Fruit fly (Drosophila melanogaster): Measurements from ENCODE around the gene RhoGAPp190.

Gene RhoGAPp190

DNA sequence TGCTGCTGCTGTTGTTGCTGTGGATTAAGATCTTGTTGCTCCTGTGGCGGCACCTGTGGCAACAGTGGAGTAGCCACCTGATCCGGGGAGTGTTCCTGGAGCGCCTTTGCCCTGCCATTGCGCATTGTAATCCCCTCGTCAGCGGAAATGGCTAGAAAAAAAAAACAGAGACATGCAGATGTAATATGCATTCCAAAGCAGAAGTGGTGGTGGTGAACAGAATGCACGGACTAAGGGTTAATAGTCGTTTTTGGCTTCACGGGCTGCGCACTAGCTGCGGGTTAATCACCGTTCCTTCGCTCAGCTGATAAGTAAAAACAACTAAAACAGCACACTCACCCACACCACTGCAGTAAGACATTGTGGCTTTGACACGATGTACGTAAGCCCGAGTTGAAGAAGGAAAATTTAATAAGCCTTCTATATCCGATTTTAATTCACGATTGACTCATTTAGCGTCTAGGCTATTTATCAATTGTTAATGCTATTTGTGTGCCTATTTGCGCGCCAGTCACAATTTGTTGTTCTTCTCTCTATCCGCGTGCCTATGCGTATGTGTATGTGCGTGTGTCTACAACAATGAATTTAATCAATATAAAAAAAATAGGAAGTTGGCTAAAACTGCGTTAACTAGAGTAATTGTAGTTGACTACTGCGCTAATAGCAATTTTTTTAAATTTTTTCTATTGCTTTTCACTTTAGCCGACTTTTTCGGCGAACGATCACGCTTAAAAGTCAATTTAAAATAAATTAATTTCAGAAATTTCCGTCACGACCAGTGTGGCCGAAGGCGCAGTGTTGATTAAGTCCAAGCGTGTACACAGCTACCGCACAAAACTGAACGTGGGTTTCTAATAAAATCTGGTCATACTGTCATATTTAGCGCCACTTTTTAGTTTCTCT is 25.0 kb downstream of the RhoGAPp190 start, which contains the start of gene stas:
Gene stas (minus strand): TSS at position 806 of the 903 bp plus-strand sequence.
- peak; percentile 56 for TF ChIP-seq CG17801 (GFP tag; optimal IDR thresholded peaks at IDR 0.05; ENCODE audit: partially characterized antibody)

dm6 chrX:17625833-17626232 is 26.5 kb downstream of the RhoGAPp190 start:
- TF ChIP-seq CG17801 (GFP tag; optimal IDR thresholded peaks at IDR 0.05; ENCODE audit: partially characterized antibody): peak; percentile 91

DNA sequence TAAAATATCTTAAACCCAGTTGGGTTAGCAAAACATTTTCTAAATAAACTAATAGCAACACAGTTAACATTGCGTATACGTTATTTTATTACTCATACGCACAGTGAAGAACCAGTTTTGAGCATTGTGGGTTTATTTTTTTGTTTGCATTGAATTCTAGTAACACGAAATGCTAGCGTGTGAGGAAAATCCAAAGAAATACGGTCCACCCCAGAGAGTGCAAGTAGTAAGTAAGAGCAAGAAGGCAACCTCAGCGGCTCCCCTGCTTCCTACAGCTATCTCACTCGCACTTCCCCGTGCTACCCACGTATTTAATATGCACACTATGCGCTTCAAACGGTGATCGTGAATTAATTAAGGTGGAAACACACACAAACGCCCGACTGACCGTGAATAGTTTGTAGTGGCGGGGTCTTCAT is 27.4 kb downstream of the RhoGAPp190 start:
- TF ChIP-seq CG17801 (GFP tag; optimal IDR thresholded peaks at IDR 0.05; ENCODE audit: partially characterized antibody): peak; percentile 99

DNA sequence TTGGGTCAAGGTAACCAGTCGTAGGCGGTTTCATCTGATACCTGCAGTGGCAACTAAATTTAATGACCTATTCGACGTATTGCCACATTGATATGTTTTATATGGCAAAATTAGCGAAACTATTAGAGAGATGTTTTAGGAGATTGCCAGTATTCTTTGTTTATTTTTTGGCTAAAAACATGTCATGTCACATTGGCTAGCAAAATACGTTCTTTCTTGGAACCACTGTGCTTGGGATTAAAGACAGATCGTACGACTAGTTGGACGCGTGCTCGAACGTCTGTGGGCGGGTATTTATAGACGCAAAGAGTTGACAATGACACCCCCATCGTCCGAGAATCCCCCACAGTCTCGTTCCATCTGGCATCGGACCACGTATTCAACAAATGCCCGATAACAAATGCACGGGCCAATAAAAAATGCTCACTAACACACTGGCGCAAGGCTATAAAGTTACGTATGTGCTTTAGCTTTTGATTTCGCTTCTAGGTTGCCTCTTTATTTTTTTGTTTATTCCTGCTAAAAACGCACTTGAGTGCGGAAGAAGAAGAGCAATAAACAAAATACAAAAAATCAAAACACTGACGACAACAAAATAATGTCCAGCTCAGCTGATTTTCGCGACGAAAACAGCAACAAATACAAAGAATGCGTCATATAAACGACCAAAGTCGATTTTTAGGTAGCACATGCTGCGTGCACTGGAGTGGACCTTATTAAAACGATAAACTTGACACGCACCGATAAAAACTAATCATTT is 28.0 kb downstream of the RhoGAPp190 start:
- no peak for TF ChIP-seq CG17801 (GFP tag; optimal IDR thresholded peaks at IDR 0.05; ENCODE audit: partially characterized antibody)

DNA sequence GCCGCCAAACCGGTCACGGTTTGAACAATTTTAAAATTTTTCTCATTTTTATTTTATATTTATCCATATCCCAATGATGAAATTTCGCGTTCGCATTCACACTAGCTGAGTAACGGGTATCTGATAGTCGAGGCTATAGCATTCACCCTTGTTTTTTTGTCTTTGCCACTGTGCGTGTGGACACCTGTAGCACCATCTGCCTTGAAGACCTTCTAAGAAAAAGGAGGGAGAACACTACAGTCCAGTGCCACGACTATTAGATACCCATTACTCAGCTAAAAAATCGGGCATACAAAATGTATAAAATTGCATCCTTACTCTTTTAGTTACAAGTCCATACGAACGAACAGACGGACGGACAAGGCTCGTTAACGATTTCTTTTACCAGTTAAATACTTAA is 30.2 kb downstream of the RhoGAPp190 start:
- TF ChIP-seq CG17801 (GFP tag; optimal IDR thresholded peaks at IDR 0.05; ENCODE audit: partially characterized antibody): no peak

DNA sequence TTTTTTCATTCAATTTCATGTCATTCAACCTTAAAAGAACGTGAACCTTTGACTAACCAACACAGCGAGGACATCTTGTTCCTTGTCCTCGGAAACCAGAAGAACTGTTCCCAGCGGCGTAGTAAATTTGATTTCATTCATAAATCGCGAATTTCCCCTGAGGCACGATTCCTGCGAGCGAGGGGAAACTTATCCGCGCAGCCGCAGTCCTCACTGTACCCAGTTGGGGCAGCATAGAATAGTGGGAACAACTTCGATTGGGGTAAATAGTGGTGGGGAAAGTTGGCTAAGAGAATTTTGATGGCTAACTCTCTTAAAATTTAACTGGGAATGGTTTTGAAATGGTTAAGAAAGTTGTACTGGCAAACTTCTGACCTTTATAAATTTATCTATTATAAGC is 40.9 kb downstream of the RhoGAPp190 start:
- TF ChIP-seq CG17801 (GFP tag; optimal IDR thresholded peaks at IDR 0.05; ENCODE audit: partially characterized antibody): no peak

- no peak for TF ChIP-seq CG17801 (GFP tag; optimal IDR thresholded peaks at IDR 0.05; ENCODE audit: partially characterized antibody)
These were observed 49.9 kb downstream of the RhoGAPp190 start for dm6 chrX:17602466-17602865.

DNA sequence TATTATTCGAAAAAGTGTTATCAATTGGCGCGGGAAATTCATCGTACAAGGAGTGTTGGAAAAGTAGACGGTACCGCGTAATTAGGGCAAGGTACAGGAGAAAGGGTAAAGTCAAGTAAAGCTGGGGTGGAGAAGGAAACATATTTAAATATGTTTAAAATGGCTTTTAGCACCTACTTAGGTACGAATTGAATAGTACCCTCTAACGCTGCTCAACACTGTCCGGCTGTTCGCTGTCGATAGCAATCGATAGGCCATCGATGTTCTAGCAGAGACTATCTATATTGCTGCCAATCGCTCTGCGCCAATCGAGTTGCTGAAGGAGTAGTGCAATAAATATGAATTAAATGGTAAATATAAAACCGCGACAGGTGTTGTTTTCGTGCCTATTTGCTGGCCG is 53.0 kb downstream of the RhoGAPp190 start, which contains the start of gene X11L:
Gene X11L (plus strand): TSS at position 279 of the 400 bp plus-strand sequence.
- peak; percentile 26 for TF ChIP-seq CG17801 (GFP tag; optimal IDR thresholded peaks at IDR 0.05; ENCODE audit: partially characterized antibody)

- no peak for TF ChIP-seq CG17801 (GFP tag; optimal IDR thresholded peaks at IDR 0.05; ENCODE audit: partially characterized antibody)
These were observed 54.7 kb downstream of the RhoGAPp190 start for dm6 chrX:17597622-17598021.

DNA sequence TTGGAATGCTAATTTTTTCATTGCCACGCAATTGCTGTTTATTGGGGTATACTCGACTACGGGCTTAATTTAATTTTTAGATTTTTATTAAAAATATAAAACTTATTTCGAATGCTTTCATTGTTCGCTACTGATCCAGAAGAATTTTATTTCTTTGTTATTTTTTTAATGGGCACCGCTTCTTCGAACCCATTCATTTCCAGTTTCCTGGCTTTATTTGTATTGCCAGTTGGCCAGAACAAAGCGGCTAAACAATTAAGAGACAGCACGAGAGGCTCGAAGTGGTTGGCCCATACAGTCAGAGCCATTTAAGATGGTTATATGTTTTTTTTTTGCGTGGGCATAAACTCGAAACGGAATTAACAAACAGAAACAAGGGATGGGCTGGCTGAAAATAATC is 56.5 kb downstream of the RhoGAPp190 start:
- peak; percentile 28 for TF ChIP-seq CG17801 (GFP tag; optimal IDR thresholded peaks at IDR 0.05; ENCODE audit: partially characterized antibody)

DNA sequence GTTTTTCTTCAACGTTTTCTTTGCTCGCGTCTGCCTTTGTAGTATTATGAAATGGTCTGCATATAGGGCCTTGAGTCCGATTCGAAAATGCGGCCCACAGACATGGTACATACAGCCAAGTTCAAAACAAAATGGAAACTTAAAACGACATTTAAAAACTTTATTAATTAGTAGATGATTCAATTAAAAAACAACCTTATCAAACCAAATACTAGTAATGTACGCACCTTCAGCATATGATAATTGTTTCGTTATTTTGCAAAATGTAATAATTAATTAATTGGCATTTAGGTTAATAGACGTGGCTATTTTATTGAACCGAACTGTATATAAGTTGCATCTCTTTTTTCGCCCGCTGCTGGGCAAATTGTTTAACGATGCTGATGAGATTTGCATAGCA is 57.6 kb downstream of the RhoGAPp190 start:
- no peak for TF ChIP-seq CG17801 (GFP tag; optimal IDR thresholded peaks at IDR 0.05; ENCODE audit: partially characterized antibody)

All from ovary, adult (tissue).